Worm (Caenorhabditis elegans) whole organism, L4/young adult: ENCODE results near the gene sqst-3.

ENCODE experiments used
- W03F9.2 ChIP-seq: fragments of 150-350 bp; optimal IDR thresholded peaks from 2 replicates; lab custom pipeline; 2014; ENCODE audit warnings: missing biosample characterization, missing genetic modification characterization
- dao-5 ChIP-seq: sonication (generic microtip); optimal IDR thresholded peaks from 2 replicates; lab custom pipeline; 2016; ENCODE audit warnings: missing genotype, missing genetic modification characterization, moderate library complexity, missing compliant biosample characterization
- him-1 ChIP-seq: sonication (generic microtip); optimal IDR thresholded peaks from 2 replicates; lab custom pipeline; 2016; ENCODE audit warnings: missing genotype, missing genetic modification reagents, missing genetic modification characterization, missing compliant biosample characterization

- no peak for TF ChIP-seq him-1
- no peak for TF ChIP-seq dao-5 (tag; lab: Kevin White, UChicago)
- no peak for TF ChIP-seq W03F9.2
These were observed 40.5 kb upstream of the sqst-3 start, which contains the start of the genes Y39B6A.3 and pph-5 for ce11 chrV:19189963-19190597.
